Worm (Caenorhabditis elegans): ENCODE results near the gene nsph-1.1.

nsph-1.1 gene

DNA sequence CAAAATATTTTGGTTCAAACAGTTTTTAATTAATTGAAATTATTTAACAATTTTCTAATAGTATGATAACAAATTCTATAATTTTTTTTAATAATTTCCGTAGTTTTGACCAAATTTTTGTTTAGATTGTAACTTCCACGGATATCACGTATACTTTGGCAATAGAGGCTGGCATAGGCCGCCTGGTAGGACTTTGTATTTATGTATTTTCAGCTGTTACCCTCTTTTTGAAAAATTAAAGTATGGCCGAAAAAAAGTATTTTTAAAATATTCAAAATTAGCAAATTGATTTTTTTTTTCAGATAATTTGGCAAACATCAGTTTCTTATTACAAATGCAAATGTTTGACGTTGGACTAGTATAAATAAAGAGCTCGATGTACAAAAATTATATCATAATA lies at the start of gene nsph-1.1, which contains the start of gene K08F8.15:
nsph-1.1 (plus strand) TSS at position 301 of the 400 bp plus-strand sequence.
K08F8.15 (plus strand) TSS at position 335 of the 400 bp plus-strand sequence.
- no peak for TF ChIP-seq zag-1 (tag; optimal IDR thresholded peaks at IDR 0.05)
- no peak for TF ChIP-seq lin-11 (tag; optimal IDR thresholded peaks at IDR 0.05)
- no peak for TF ChIP-seq lin-13 (GFP tag; optimal IDR thresholded peaks at IDR 0.05)
- no peak for TF ChIP-seq sem-4 (tag; optimal IDR thresholded peaks at IDR 0.05)
- TF ChIP-seq nhr-21 (tag; optimal IDR thresholded peaks at IDR 0.05), result no peak
- no peak for TF ChIP-seq elt-1 (tag; optimal IDR thresholded peaks at IDR 0.05)
- TF ChIP-seq mab-5 (tag; optimal IDR thresholded peaks at IDR 0.05), result no peak

DNA sequence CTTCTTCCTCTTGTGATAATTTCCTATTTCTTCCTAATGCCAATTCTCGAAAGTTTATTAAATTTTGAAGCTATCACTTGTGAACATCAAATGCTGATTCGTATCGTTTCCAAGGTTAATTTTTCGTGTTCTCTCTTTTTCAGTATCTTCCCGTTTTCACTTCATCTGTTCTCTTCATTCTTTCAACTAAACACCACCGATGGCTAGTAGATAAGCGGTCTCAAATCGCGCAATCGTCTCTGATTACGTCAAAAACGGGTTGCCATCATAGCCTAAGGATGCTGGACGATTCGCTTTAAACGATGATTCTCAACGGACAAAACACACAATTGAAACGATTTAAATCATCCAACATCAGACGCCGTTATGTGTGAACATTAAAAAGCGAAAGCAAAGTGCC lies 49.0 kb upstream of the nsph-1.1 start:
- TF ChIP-seq elt-1 (tag; optimal IDR thresholded peaks at IDR 0.05) (no peak), crh-2 (tag; optimal IDR thresholded peaks at IDR 0.05) (no peak), aly-2 (tag; optimal IDR thresholded peaks at IDR 0.05) (no peak), nhr-237 (tag; optimal IDR thresholded peaks at IDR 0.05) (no peak), nhr-129 (tag; optimal IDR thresholded peaks at IDR 0.05) (no peak), mab-5 (tag; optimal IDR thresholded peaks at IDR 0.05) (no peak), R02D3.7 (tag; optimal IDR thresholded peaks at IDR 0.05) (no peak), mdl-1 (tag; optimal IDR thresholded peaks at IDR 0.05) (no peak), lin-11 (tag; optimal IDR thresholded peaks at IDR 0.05) (no peak), elt-3 (tag; optimal IDR thresholded peaks at IDR 0.05) (no peak), unc-39 (tag; optimal IDR thresholded peaks at IDR 0.05) (no peak), unc-62 (GFP tag; optimal IDR thresholded peaks at IDR 0.05) (no peak), nhr-10 (tag; optimal IDR thresholded peaks at IDR 0.05) (no peak), Y55F3AM.14 (GFP tag; optimal IDR thresholded peaks at IDR 0.05) (no peak), F13H6.1 (tag; optimal IDR thresholded peaks at IDR 0.05) (no peak), dmd-4 (tag; optimal IDR thresholded peaks at IDR 0.05) (no peak), skn-1 (tag; optimal IDR thresholded peaks at IDR 0.05) (no peak), lin-39 (tag; optimal IDR thresholded peaks at IDR 0.05) (no peak), egl-27 (tag; optimal IDR thresholded peaks at IDR 0.05) (no peak), unc-55 (GFP tag; optimal IDR thresholded peaks at IDR 0.05) (no peak), sma-3 (GFP tag; optimal IDR thresholded peaks at IDR 0.05) (no peak), ceh-82 (tag; optimal IDR thresholded peaks at IDR 0.05) (no peak), nhr-77 (tag; optimal IDR thresholded peaks at IDR 0.05) (no peak), nhr-23 (tag; optimal IDR thresholded peaks at IDR 0.05) (no peak), alr-1 (tag; optimal IDR thresholded peaks at IDR 0.05) (no peak), ZK546.5 (tag; optimal IDR thresholded peaks at IDR 0.05) (no peak), ceh-16 (tag; optimal IDR thresholded peaks at IDR 0.05) (no peak), ztf-4 (tag; optimal IDR thresholded peaks at IDR 0.05) (no peak), sma-9 (GFP tag; optimal IDR thresholded peaks at IDR 0.05) (peak; percentile 35), sma-9 (tag; optimal IDR thresholded peaks at IDR 0.05) (no peak), blmp-1 (tag; optimal IDR thresholded peaks at IDR 0.05; ENCODE audit: insufficient read depth) (peak; percentile 96), ama-1 (optimal IDR thresholded peaks at IDR 0.05) (no peak), nhr-11 (tag; optimal IDR thresholded peaks at IDR 0.05) (no peak), sem-4 (tag; optimal IDR thresholded peaks at IDR 0.05) (peak; percentile 46), lin-13 (GFP tag; optimal IDR thresholded peaks at IDR 0.05) (no peak), zag-1 (tag; optimal IDR thresholded peaks at IDR 0.05) (no peak), ztf-1 (GFP tag; conservative IDR thresholded peaks at IDR 0.05) (no peak), snpc-4 (tag; optimal IDR thresholded peaks at IDR 0.05) (no peak), nhr-25 (tag; optimal IDR thresholded peaks at IDR 0.05) (peak; percentile 51), gmeb-1 (tag; optimal IDR thresholded peaks at IDR 0.05) (no peak), nhr-21 (tag; optimal IDR thresholded peaks at IDR 0.05) (peak; percentile 28), nhr-12 (tag; optimal IDR thresholded peaks at IDR 0.05) (no peak), peb-1 (tag; optimal IDR thresholded peaks at IDR 0.05) (no peak), nhr-6 (tag; optimal IDR thresholded peaks at IDR 0.05) (no peak), fos-1 (tag; optimal IDR thresholded peaks at IDR 0.05) (no peak)

Measured in whole organism, L2 larva.